Fruit fly (Drosophila melanogaster) whole organism, pupa: ENCODE results near the gene CG31145.

Experiments
- CG10348 ChIP-seq: fragments of 200-800 bp; sonication (Bioruptor generic); IDR thresholded peaks from 2 replicates; pipeline ENCODE4 v1.3.6; 2022; ENCODE audit warnings: missing biosample characterization, missing genetic modification characterization
- CG12605 ChIP-seq: fragments of 200-800 bp; sonication (Bioruptor generic); IDR thresholded peaks from 2 replicates; pipeline ENCODE4 v1.3.6; 2022; ENCODE audit warnings: missing biosample characterization, missing genetic modification characterization
- CG15710 ChIP-seq: fragments of 200-800 bp; sonication (Bioruptor generic); optimal IDR thresholded peaks from 2 replicates; lab custom pipeline; 2018; ENCODE audit warnings: missing biosample characterization, mild to moderate bottlenecking, missing genetic modification characterization, moderate library complexity
- CG32121 ChIP-seq: fragments of 200-800 bp; sonication (Bioruptor generic); IDR thresholded peaks from 2 replicates; pipeline ENCODE4 v1.3.6; 2022; ENCODE audit warnings: missing biosample characterization, missing genetic modification characterization
- CG34367 ChIP-seq: fragments of 200-800 bp; sonication (Bioruptor generic); optimal IDR thresholded peaks from 2 replicates; lab custom pipeline; 2018; ENCODE audit warnings: missing biosample characterization, mild to moderate bottlenecking, missing genetic modification characterization
- CG4496 ChIP-seq: fragments of 200-800 bp; sonication (Bioruptor generic); IDR thresholded peaks from 3 replicates; pipeline ENCODE4 v1.3.6; 2022; ENCODE audit warnings: missing biosample characterization, missing genetic modification characterization
- D1 ChIP-seq: fragments of 200-800 bp; sonication (Bioruptor generic); optimal IDR thresholded peaks from 2 replicates; lab custom pipeline; 2018; ENCODE audit warnings: missing biosample characterization, mild to moderate bottlenecking, missing genetic modification characterization, moderate library complexity
- EcR ChIP-seq: fragments of 200-800 bp; sonication (Bioruptor generic); optimal IDR thresholded peaks from 3 replicates; lab custom pipeline; 2019; ENCODE audit warnings: missing biosample characterization, missing genetic modification characterization, mild to moderate bottlenecking, moderate library complexity, missing genetic modification reagents
- Pif1B ChIP-seq: fragments of 200-800 bp; sonication (Bioruptor generic); optimal IDR thresholded peaks from 3 replicates; lab custom pipeline; 2016; ENCODE audit warnings: missing biosample characterization, missing genetic modification characterization
- Snoo ChIP-seq: fragments of 200-800 bp; sonication (Bioruptor generic); optimal IDR thresholded peaks from 3 replicates; lab custom pipeline; 2017; ENCODE audit warnings: missing biosample characterization, mild to moderate bottlenecking, missing genetic modification characterization, inconsistent platforms
- fd96Ca ChIP-seq: fragments of 200-800 bp; sonication (Bioruptor generic); IDR thresholded peaks from 3 replicates; pipeline ENCODE4 v1.3.6; 2022; ENCODE audit warnings: missing biosample characterization, missing genetic modification characterization
- gl ChIP-seq: fragments of 200-800 bp; sonication (Bioruptor generic); optimal IDR thresholded peaks from 2 replicates; lab custom pipeline; 2018; ENCODE audit warnings: missing biosample characterization, mild to moderate bottlenecking, missing genetic modification characterization
- rn ChIP-seq: fragments of 200-800 bp; sonication (Bioruptor generic); IDR thresholded peaks from 2 replicates; pipeline ENCODE4 v1.3.6; 2022; ENCODE audit warnings: missing biosample characterization, missing genetic modification characterization

- TF ChIP-seq Pif1B (GFP tag; lab: Kevin White, UChicago) = no peak
- TF ChIP-seq CG34367 (tag; lab: Kevin White, UChicago) = no peak
- no peak for TF ChIP-seq fd96Ca (GFP tag; lab: Robert Waterston, UW)
- no peak for TF ChIP-seq CG32121 (GFP tag; lab: Robert Waterston, UW)
- no peak for TF ChIP-seq D1 (tag; lab: Kevin White, UChicago)
- no peak for TF ChIP-seq CG15710 (tag; lab: Kevin White, UChicago)
- no peak for TF ChIP-seq CG12605
- TF ChIP-seq rn (GFP tag; lab: Robert Waterston, UW) = no peak
- no peak for TF ChIP-seq Snoo
- TF ChIP-seq gl = no peak
- no peak for TF ChIP-seq CG4496 (GFP tag; lab: Robert Waterston, UW)
- TF ChIP-seq EcR (GFP tag; lab: Kevin White, UChicago) = no peak
- no peak for TF ChIP-seq CG10348 (GFP tag; lab: Robert Waterston, UW)
These were observed 7.6 kb upstream of the CG31145 start, which contains the start of gene GILT3 for dm6 chr3R:23677058-23677457.
